Fruit fly (Drosophila melanogaster) whole organism, embryonic: Measurements from ENCODE around the gene CG3704.

Experiments
- CG14441 ChIP-seq: fragments of 200-800 bp; sonication (Bioruptor generic); IDR thresholded peaks from 2 replicates; pipeline ENCODE4 v1.3.6; 2022; ENCODE audit warnings: missing biosample characterization, missing genetic modification characterization
- CG14965 ChIP-seq: fragments of 200-800 bp; sonication (Bioruptor generic); optimal IDR thresholded peaks from 2 replicates; lab custom pipeline; 2016; ENCODE audit warnings: missing biosample characterization, missing genetic modification characterization, borderline replicate concordance
- CG1792 ChIP-seq: fragments of 200-800 bp; sonication (Bioruptor generic); optimal IDR thresholded peaks from 2 replicates; lab custom pipeline; 2016; ENCODE audit warnings: missing biosample characterization, missing genetic modification characterization
- CG2889 ChIP-seq: fragments of 200-800 bp; sonication (Bioruptor generic); IDR thresholded peaks from 3 replicates; pipeline ENCODE4 v1.3.6; 2022; ENCODE audit warnings: missing biosample characterization, missing genetic modification characterization
- CG30431 ChIP-seq: fragments of 200-800 bp; sonication (Bioruptor generic); optimal IDR thresholded peaks from 2 replicates; lab custom pipeline; 2017; ENCODE audit warnings: missing biosample characterization, missing genetic modification characterization
- CG32772 ChIP-seq: fragments of 200-800 bp; sonication (Bioruptor generic); IDR thresholded peaks from 2 replicates; pipeline ENCODE4 v1.3.6; 2022; ENCODE audit warnings: missing biosample characterization, missing genetic modification characterization
- CG3407 ChIP-seq: fragments of 200-800 bp; sonication (Bioruptor generic); optimal IDR thresholded peaks from 2 replicates; lab custom pipeline; 2018; ENCODE audit warnings: missing biosample characterization, mild to moderate bottlenecking, missing genetic modification characterization
- CG4282 ChIP-seq: fragments of 200-800 bp; sonication (Bioruptor generic); optimal IDR thresholded peaks from 2 replicates; lab custom pipeline; 2016; ENCODE audit warnings: missing biosample characterization, missing genetic modification characterization
- CG6689 ChIP-seq: fragments of 200-800 bp; sonication (Bioruptor generic); IDR thresholded peaks from 2 replicates; pipeline ENCODE4 v1.3.6; 2022; ENCODE audit warnings: missing biosample characterization, missing genetic modification characterization
- CG7745 ChIP-seq: fragments of 200-800 bp; sonication (Bioruptor generic); optimal IDR thresholded peaks from 2 replicates; lab custom pipeline; 2018; ENCODE audit warnings: missing biosample characterization, mild to moderate bottlenecking, missing genetic modification characterization, moderate library complexity
- CG8089 ChIP-seq: fragments of 200-800 bp; sonication (Bioruptor generic); optimal IDR thresholded peaks from 3 replicates; lab custom pipeline; 2016; ENCODE audit warnings: missing biosample characterization, missing genetic modification characterization
- CG8944 ChIP-seq: fragments of 200-800 bp; sonication (Bioruptor generic); optimal IDR thresholded peaks from 3 replicates; lab custom pipeline; 2016; ENCODE audit warnings: missing biosample characterization, missing genetic modification characterization
- CG9817 ChIP-seq: fragments of 200-800 bp; sonication (Bioruptor generic); optimal IDR thresholded peaks from 2 replicates; lab custom pipeline; 2018; ENCODE audit warnings: missing biosample characterization, mild to moderate bottlenecking, missing genetic modification characterization, moderate library complexity
- CG9876 ChIP-seq: fragments of 200-800 bp; sonication (Bioruptor generic); optimal IDR thresholded peaks from 2 replicates; lab custom pipeline; 2016; ENCODE audit warnings: missing biosample characterization, missing genetic modification characterization
- D19A ChIP-seq: fragments of 200-800 bp; optimal IDR thresholded peaks from 3 replicates; lab custom pipeline; 2019; ENCODE audit warnings: missing biosample characterization, mild to moderate bottlenecking, missing genetic modification characterization, moderate library complexity
- Dp ChIP-seq: fragments of 200-800 bp; sonication (Bioruptor generic); optimal IDR thresholded peaks from 2 replicates; lab custom pipeline; 2018; ENCODE audit warnings: missing biosample characterization, mild to moderate bottlenecking, missing genetic modification characterization, moderate library complexity
- GATAe ChIP-seq: fragments of 200-800 bp; sonication (Bioruptor generic); conservative IDR thresholded peaks from 2 replicates; pipeline ENCODE4 v1.3.6; 2022; ENCODE audit warnings: missing biosample characterization, missing genetic modification characterization
- HHEX ChIP-seq: fragments of 200-800 bp; sonication (Bioruptor generic); optimal IDR thresholded peaks from 3 replicates; lab custom pipeline; 2017; ENCODE audit warnings: missing biosample characterization, mild to moderate bottlenecking, missing genetic modification characterization, missing genetic modification reagents
- Hey ChIP-seq: fragments of 200-800 bp; sonication (Bioruptor generic); optimal IDR thresholded peaks from 3 replicates; lab custom pipeline; 2018; ENCODE audit warnings: missing biosample characterization, mild to moderate bottlenecking, missing genetic modification characterization
- Hsf ChIP-seq: fragments of 200-800 bp; sonication (Bioruptor generic); optimal IDR thresholded peaks from 3 replicates; lab custom pipeline; 2016; ENCODE audit warnings: missing biosample characterization, missing genetic modification characterization
- Med ChIP-seq: fragments of 200-800 bp; sonication (Bioruptor generic); peaks from one replicate; lab custom pipeline; 2016; ENCODE audit warnings: missing biosample characterization, missing genetic modification characterization, mild to moderate bottlenecking, inconsistent platforms, moderate library complexity
- Optix ChIP-seq: fragments of 200-800 bp; sonication (Bioruptor generic); IDR thresholded peaks from 3 replicates; pipeline ENCODE4 v1.3.6; 2022; ENCODE audit warnings: missing biosample characterization, missing genetic modification characterization
- Ravus ChIP-seq: fragments of 200-800 bp; sonication (Bioruptor generic); IDR thresholded peaks from 2 replicates; pipeline ENCODE4 v1.3.6; 2022; ENCODE audit warnings: missing biosample characterization, missing genetic modification characterization
- Sox102F ChIP-seq: fragments of 200-800 bp; sonication (Bioruptor generic); optimal IDR thresholded peaks from 2 replicates; lab custom pipeline; 2018; ENCODE audit warnings: missing biosample characterization, mild to moderate bottlenecking, missing genetic modification characterization, moderate library complexity
- Sry-β ChIP-seq: fragments of 200-800 bp; sonication (Bioruptor generic); optimal IDR thresholded peaks from 2 replicates; lab custom pipeline; 2018; ENCODE audit warnings: missing biosample characterization, mild to moderate bottlenecking, missing genetic modification characterization, moderate library complexity
- bbx ChIP-seq: fragments of 200-800 bp; sonication (Bioruptor generic); IDR thresholded peaks from 2 replicates; pipeline ENCODE4 v1.3.6; 2022; ENCODE audit warnings: missing biosample characterization, missing genetic modification characterization; ENCODE audit not compliant: partially characterized antibody
- cad ChIP-seq: fragments of >200 bp; optimal IDR thresholded peaks from 2 replicates; lab custom pipeline; 2017; ENCODE audit warnings: missing biosample characterization, missing genetic modification characterization
- cas ChIP-seq: fragments of 200-800 bp; sonication (Bioruptor generic); IDR thresholded peaks from 2 replicates; pipeline ENCODE4 v1.3.6; 2022; ENCODE audit warnings: missing biosample characterization, missing genetic modification characterization
- dmrt11E ChIP-seq: fragments of 200-800 bp; sonication (Bioruptor generic); optimal IDR thresholded peaks from 3 replicates; lab custom pipeline; 2018; ENCODE audit warnings: missing biosample characterization, mild to moderate bottlenecking, missing genetic modification characterization, moderate library complexity
- exex ChIP-seq: fragments of 200-800 bp; sonication (Bioruptor generic); optimal IDR thresholded peaks from 4 replicates; lab custom pipeline; 2018; ENCODE audit warnings: missing biosample characterization, mild to moderate bottlenecking, missing genetic modification characterization, moderate library complexity
- fd3F ChIP-seq: fragments of 200-800 bp; sonication (Bioruptor generic); optimal IDR thresholded peaks from 2 replicates; lab custom pipeline; 2018; ENCODE audit warnings: missing biosample characterization, mild to moderate bottlenecking, missing genetic modification characterization, moderate library complexity
- fd64A ChIP-seq: fragments of 200-800 bp; sonication (Bioruptor generic); optimal IDR thresholded peaks from 3 replicates; lab custom pipeline; 2018; ENCODE audit warnings: missing biosample characterization, mild to moderate bottlenecking, missing genetic modification characterization
- fru ChIP-seq: fragments of >200 bp; optimal IDR thresholded peaks from 2 replicates; lab custom pipeline; 2017
- ftz-f1 ChIP-seq: fragments of 200-800 bp; sonication (Bioruptor generic); optimal IDR thresholded peaks from 2 replicates; lab custom pipeline; 2016; ENCODE audit warnings: missing biosample characterization, missing genetic modification characterization
- gcm2 ChIP-seq: fragments of 200-800 bp; sonication (Bioruptor generic); optimal IDR thresholded peaks from 2 replicates; lab custom pipeline; 2016; ENCODE audit warnings: missing biosample characterization, missing genetic modification characterization
- jing ChIP-seq: fragments of 200-800 bp; sonication (Bioruptor generic); optimal IDR thresholded peaks from 2 replicates; lab custom pipeline; 2018; ENCODE audit warnings: missing biosample characterization, mild to moderate bottlenecking, missing genetic modification characterization
- kay ChIP-seq: fragments of 200-800 bp; sonication (Bioruptor generic); optimal IDR thresholded peaks from 2 replicates; lab custom pipeline; 2016; ENCODE audit warnings: missing biosample characterization, missing genetic modification characterization
- pb ChIP-seq: fragments of 200-800 bp; sonication (Bioruptor generic); optimal IDR thresholded peaks from 3 replicates; lab custom pipeline; 2016; ENCODE audit warnings: missing biosample characterization, missing genetic modification characterization
- peb ChIP-seq: fragments of 200-800 bp; sonication (Bioruptor generic); IDR thresholded peaks from 2 replicates; pipeline ENCODE4 v1.3.6; 2022; ENCODE audit warnings: missing biosample characterization, missing genetic modification characterization
- pho ChIP-seq: fragments of 200-800 bp; sonication (Bioruptor generic); optimal IDR thresholded peaks from 2 replicates; lab custom pipeline; 2016; ENCODE audit warnings: missing biosample characterization, missing genetic modification characterization
- phol ChIP-seq: fragments of 200-800 bp; sonication (Bioruptor generic); optimal IDR thresholded peaks from 3 replicates; lab custom pipeline; 2018; ENCODE audit warnings: missing biosample characterization, mild to moderate bottlenecking, missing genetic modification characterization, moderate library complexity
- sd ChIP-seq: fragments of 200-800 bp; sonication (Bioruptor generic); optimal IDR thresholded peaks from 3 replicates; lab custom pipeline; 2018; ENCODE audit warnings: missing biosample characterization, mild to moderate bottlenecking, missing genetic modification characterization, moderate library complexity
- sens ChIP-seq: fragments of 200-800 bp; sonication (Bioruptor generic); peaks from one replicate; lab custom pipeline; 2016; ENCODE audit warnings: missing biosample characterization, missing genetic modification characterization
- seq ChIP-seq: fragments of 200-800 bp; sonication (Bioruptor generic); IDR thresholded peaks from 2 replicates; pipeline ENCODE4 v1.3.6; 2022; ENCODE audit warnings: missing biosample characterization, missing genetic modification characterization
- slbo ChIP-seq: fragments of 200-800 bp; sonication (Bioruptor generic); IDR thresholded peaks from 2 replicates; pipeline ENCODE4 v1.3.6; 2022; ENCODE audit warnings: missing biosample characterization, missing genetic modification characterization
- tgo ChIP-seq: fragments of 200-800 bp; sonication (Bioruptor generic); IDR thresholded peaks from 3 replicates; pipeline ENCODE4 v1.3.6; 2022; ENCODE audit warnings: missing biosample characterization, missing genetic modification characterization
- tin ChIP-seq: fragments of 200-800 bp; sonication (Bioruptor generic); optimal IDR thresholded peaks from 3 replicates; lab custom pipeline; 2016; ENCODE audit warnings: missing biosample characterization, missing genetic modification characterization
- tio ChIP-seq: fragments of 200-800 bp; sonication (Bioruptor generic); optimal IDR thresholded peaks from 2 replicates; lab custom pipeline; 2017; ENCODE audit warnings: missing biosample characterization, missing genetic modification characterization, inconsistent platforms
- tll ChIP-seq, 2 experiments: fragments of 200-800 bp in 1 of 2; fragments of >200 bp in 1 of 2; sonication (Bioruptor generic) in 1 of 2; optimal IDR thresholded peaks; 2 replicates each; lab custom pipeline; 2017 to 2019; ENCODE audit warnings: missing biosample characterization in 2 of 2, missing genetic modification characterization in 2 of 2, mild to moderate bottlenecking in 1 of 2, moderate library complexity in 1 of 2
- usp ChIP-seq: fragments of >200 bp; optimal IDR thresholded peaks from 2 replicates; lab custom pipeline; 2017; ENCODE audit warnings: missing biosample characterization, missing genetic modification characterization
- zen2 ChIP-seq: fragments of 200-800 bp; sonication (Bioruptor generic); IDR thresholded peaks from 3 replicates; pipeline ENCODE4 v1.3.6; 2022; ENCODE audit warnings: missing biosample characterization, missing genetic modification characterization; ENCODE audit not compliant: partially characterized antibody

CG3704 gene

dm6 chrX:930048-930800 lies 10.4 kb downstream of the CG3704 start, which contains the start of gene CG3708:
Gene CG3708, minus strand, starts transcription at chrX:930098.
- TF ChIP-seq CG3407: no peak
- TF ChIP-seq tin: no peak
- no peak for TF ChIP-seq cas (GFP tag; lab: Robert Waterston, UW)
- TF ChIP-seq CG14965 (GFP tag; lab: Kevin White, UChicago): no peak
- 0 out of 2 replicates have a peak, but pooled peaks have one; percentile 52 for TF ChIP-seq GATAe (GFP tag; lab: Robert Waterston, UW)
- no peak for TF ChIP-seq bbx (GFP tag; lab: Robert Waterston, UW)
- TF ChIP-seq fd64A (GFP tag; lab: Kevin White, UChicago): no peak
- no peak for TF ChIP-seq pb
- peak; percentile 88 for TF ChIP-seq sd (tag; lab: Kevin White, UChicago)
- no peak for TF ChIP-seq kay
- TF ChIP-seq fru (lab: Kevin White, UChicago): no peak
- TF ChIP-seq slbo (GFP tag; lab: Robert Waterston, UW): no peak
- no peak for TF ChIP-seq CG30431
- TF ChIP-seq CG7745: no peak
- no peak for TF ChIP-seq CG8089
- no peak for TF ChIP-seq pho (GFP tag; lab: Kevin White, UChicago)
- TF ChIP-seq Dp (GFP tag; lab: Kevin White, UChicago): no peak
- no peak for TF ChIP-seq CG4282 (GFP tag; lab: Kevin White, UChicago)
- no peak for TF ChIP-seq CG6689 (GFP tag; lab: Robert Waterston, UW)
- peak; percentile 7 for TF ChIP-seq Med
- no peak for TF ChIP-seq sens
- TF ChIP-seq CG2889: no peak
- no peak for TF ChIP-seq jing (GFP tag; lab: Kevin White, UChicago)
- no peak for TF ChIP-seq Ravus
- no peak for TF ChIP-seq ftz-f1 (GFP tag; lab: Kevin White, UChicago)
- TF ChIP-seq usp: no peak
- TF ChIP-seq peb (GFP tag; lab: Robert Waterston, UW): no peak
- no peak for TF ChIP-seq Sox102F
- no peak for TF ChIP-seq tll (GFP tag; optimal IDR thresholded peaks at IDR 0.05; lab: Kevin White, UChicago)
- TF ChIP-seq fd3F (GFP tag; lab: Kevin White, UChicago): no peak
- TF ChIP-seq Sry-β (GFP tag; lab: Kevin White, UChicago): no peak
- no peak for TF ChIP-seq phol (tag; lab: Kevin White, UChicago)
- TF ChIP-seq gcm2 (GFP tag; lab: Kevin White, UChicago): no peak
- no peak for TF ChIP-seq tio (GFP tag; lab: Kevin White, UChicago)
- no peak for TF ChIP-seq CG8944 (GFP tag; lab: Kevin White, UChicago)
- no peak for TF ChIP-seq zen2
- no peak for TF ChIP-seq HHEX (GFP tag; lab: Kevin White, UChicago)
- TF ChIP-seq seq (GFP tag; lab: Robert Waterston, UW): no peak
- no peak for TF ChIP-seq CG32772 (GFP tag; lab: Robert Waterston, UW)
- no peak for TF ChIP-seq CG9876 (GFP tag; lab: Kevin White, UChicago)
- TF ChIP-seq CG14441: no peak
- no peak for TF ChIP-seq Optix
- no peak for TF ChIP-seq D19A (tag; lab: Kevin White, UChicago)
- TF ChIP-seq tgo (GFP tag; lab: Robert Waterston, UW): no peak
- TF ChIP-seq CG1792: no peak
- TF ChIP-seq Hey (tag; lab: Kevin White, UChicago): peak; percentile 29
- no peak for TF ChIP-seq dmrt11E (tag; lab: Kevin White, UChicago)
- no peak for TF ChIP-seq cad
- TF ChIP-seq CG9817 (tag; lab: Kevin White, UChicago): no peak
- peak; percentile 66 for TF ChIP-seq exex
- no peak for TF ChIP-seq Hsf (GFP tag; lab: Kevin White, UChicago)
